Fruit fly (Drosophila melanogaster) whole organism, embryonic: ENCODE measurements around the gene anox.

ENCODE experiments used
- btn ChIP-seq: fragments of 200-800 bp; sonication (Bioruptor generic); optimal IDR thresholded peaks from 2 replicates; lab custom pipeline; 2016; ENCODE audit warnings: missing biosample characterization, missing genetic modification characterization
- nom ChIP-seq: fragments of 200-800 bp; sonication (Bioruptor generic); optimal IDR thresholded peaks from 2 replicates; lab custom pipeline; 2017; ENCODE audit warnings: missing biosample characterization, missing genetic modification characterization, mild to moderate bottlenecking, moderate library complexity, missing genetic modification reagents
- zfh1 ChIP-seq: fragments of 200-800 bp; sonication (Bioruptor generic); IDR thresholded peaks from 3 replicates; pipeline ENCODE4 v1.3.6; 2022; ENCODE audit warnings: missing biosample characterization, missing genetic modification characterization

DNA sequence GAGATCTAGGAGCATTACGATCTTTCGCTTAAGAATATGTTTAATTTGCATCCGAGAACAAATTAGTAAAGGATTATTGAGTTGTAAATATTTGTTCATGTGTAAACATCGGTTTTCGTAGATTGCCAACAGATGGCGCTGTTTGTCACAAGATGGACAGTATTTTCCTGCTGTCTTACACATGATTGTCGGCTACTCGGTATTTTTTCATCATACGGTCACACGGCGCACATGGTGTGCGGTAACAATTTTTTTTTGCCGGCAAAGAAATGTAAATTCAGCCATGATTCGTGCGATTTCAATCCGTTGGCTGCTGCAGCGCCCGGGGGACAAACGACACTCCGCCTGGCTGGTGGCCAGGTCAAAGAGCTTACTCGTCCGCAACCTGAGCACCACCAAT, 43.8 kb upstream of the anox start, which contains the start of the genes bbx and waw:
- TF ChIP-seq btn (GFP tag; lab: Kevin White, UChicago) (no peak), nom (GFP tag; lab: Kevin White, UChicago) (peak; percentile 37), zfh1 (GFP tag; lab: Robert Waterston, UW) (no peak)
